Worm (Caenorhabditis elegans) whole organism, L4 larva: Measurements from ENCODE around the gene D1044.7.
A peak's percentile ranks its signal among the peaks of the same experiment; 100 is the strongest.

Experiments used
- F26F4.8 ChIP-seq: fragments of 200-800 bp; sonication (Bioruptor generic); conservative IDR thresholded peaks from 2 replicates; pipeline ENCODE4 v1.3.6; 2022; ENCODE audit warnings: missing genetic modification characterization, missing compliant biosample characterization
- F37D6.2 ChIP-seq: sonication (generic microtip); optimal IDR thresholded peaks from 2 replicates; lab custom pipeline; 2016; ENCODE audit warnings: mild to moderate bottlenecking, missing genetic modification characterization, missing compliant biosample characterization
- F44E2.7 ChIP-seq: fragments of 200-800 bp; sonication (Bioruptor generic); IDR thresholded peaks from 2 replicates; pipeline ENCODE4 v2.1.2; 2022; ENCODE audit warnings: missing genetic modification characterization, missing compliant biosample characterization
- ZK337.2 ChIP-seq: fragments of 200-800 bp; sonication (Bioruptor generic); IDR thresholded peaks from 2 replicates; pipeline ENCODE4 v1.3.6; 2022; ENCODE audit warnings: missing genetic modification reagents, missing genetic modification characterization, missing compliant biosample characterization
- ZK546.5 ChIP-seq, 2 experiments: sonication (generic microtip); optimal IDR thresholded peaks; 2 replicates each; lab custom pipeline; 2017; ENCODE audit warnings: missing biosample characterization in 2 of 2, missing genetic modification characterization in 2 of 2
- aha-1 ChIP-seq: fragments of 150-350 bp; peaks from one replicate; lab custom pipeline; 2014; ENCODE audit warnings: missing biosample characterization, missing genetic modification characterization
- aly-2 ChIP-seq: sonication (generic microtip); optimal IDR thresholded peaks from 2 replicates; lab custom pipeline; 2018; ENCODE audit warnings: missing biosample characterization, missing genetic modification characterization
- attf-4 ChIP-seq: sonication (generic microtip); optimal IDR thresholded peaks from 3 replicates; lab custom pipeline; 2017; ENCODE audit warnings: missing biosample characterization, missing genetic modification characterization
- ceh-28 ChIP-seq: fragments of 150-350 bp; optimal IDR thresholded peaks from 2 replicates; lab custom pipeline; 2014; ENCODE audit warnings: missing biosample characterization, missing genetic modification reagents, missing genetic modification characterization
- ceh-32 ChIP-seq: sonication (generic microtip); optimal IDR thresholded peaks from 2 replicates; lab custom pipeline; 2016; ENCODE audit warnings: mild to moderate bottlenecking, missing genetic modification characterization, missing compliant biosample characterization; ENCODE audit not compliant: poor library complexity
- ceh-82 ChIP-seq: sonication (generic microtip); optimal IDR thresholded peaks from 2 replicates; lab custom pipeline; 2017; ENCODE audit warnings: missing biosample characterization, missing genetic modification characterization
- ces-1 ChIP-seq: fragments of 150-350 bp; sonication (generic microtip); optimal IDR thresholded peaks from 4 replicates; lab custom pipeline; 2014; ENCODE audit warnings: missing biosample characterization, missing genetic modification reagents, missing genetic modification characterization
- daf-16 ChIP-seq, 3 experiments: sonication (generic microtip); optimal IDR thresholded peaks; 2 replicates each; lab custom pipeline; 2016 to 2017; ENCODE audit warnings: missing genetic modification characterization in 3 of 3, missing genetic modification reagents in 3 of 3, mild to moderate bottlenecking in 2 of 3, missing compliant biosample characterization in 2 of 3, missing biosample characterization in 1 of 3, moderate library complexity in 1 of 3
- daf-19 ChIP-seq: fragments of 200-800 bp; sonication (Bioruptor generic); conservative IDR thresholded peaks from 2 replicates; pipeline ENCODE4 v1.3.6; 2022; ENCODE audit warnings: missing genetic modification characterization, missing compliant biosample characterization
- dmd-6 ChIP-seq: fragments of 200-800 bp; sonication (Bioruptor generic); IDR thresholded peaks from 2 replicates; pipeline ENCODE4 v1.3.6; 2022; ENCODE audit warnings: missing genetic modification reagents, missing genetic modification characterization, missing compliant biosample characterization
- dpl-1 ChIP-seq: fragments of 150-350 bp; optimal IDR thresholded peaks from 2 replicates; lab custom pipeline; 2014; ENCODE audit warnings: missing biosample characterization, missing genetic modification reagents, missing genetic modification characterization
- duxl-1 ChIP-seq: sonication (generic microtip); optimal IDR thresholded peaks from 2 replicates; lab custom pipeline; 2016; ENCODE audit warnings: mild to moderate bottlenecking, missing genetic modification characterization, moderate library complexity, missing compliant biosample characterization; ENCODE audit not compliant: poor library complexity
- dve-1 ChIP-seq: sonication (generic microtip); optimal IDR thresholded peaks from 2 replicates; lab custom pipeline; 2017; ENCODE audit warnings: antibody characterized with exemption, mild to moderate bottlenecking, missing genetic modification characterization, missing compliant biosample characterization; ENCODE audit not compliant: insufficient read depth
- egl-43 ChIP-seq: fragments of 200-800 bp; sonication (Bioruptor generic); IDR thresholded peaks from 2 replicates; pipeline ENCODE4 v1.3.6; 2022; ENCODE audit warnings: missing genetic modification reagents, missing genetic modification characterization, missing compliant biosample characterization
- hlh-11 ChIP-seq: fragments of 200-800 bp; sonication (Bioruptor generic); optimal IDR thresholded peaks from 2 replicates; lab custom pipeline; 2018; ENCODE audit warnings: mild to moderate bottlenecking, missing genetic modification characterization, missing compliant biosample characterization
- hmg-1.1 ChIP-seq: fragments of 200-800 bp; sonication (Bioruptor generic); IDR thresholded peaks from 2 replicates; pipeline ENCODE4 v1.3.6; 2022; ENCODE audit warnings: missing genetic modification reagents, missing genetic modification characterization, missing compliant biosample characterization
- lin-1 ChIP-seq: fragments of 200-800 bp; sonication (Bioruptor generic); IDR thresholded peaks from 2 replicates; pipeline ENCODE4 v1.3.6; 2022; ENCODE audit warnings: missing genetic modification reagents, missing genetic modification characterization, missing compliant biosample characterization
- lin-39 ChIP-seq: fragments of 150-350 bp; optimal IDR thresholded peaks from 2 replicates; lab custom pipeline; 2014; ENCODE audit warnings: missing biosample characterization, missing genetic modification reagents, missing genetic modification characterization
- mdt-29 ChIP-seq: fragments of 200-800 bp; sonication (Bioruptor generic); IDR thresholded peaks from 2 replicates; pipeline ENCODE4 v1.3.6; 2022; ENCODE audit warnings: missing genetic modification reagents, missing genetic modification characterization, missing compliant biosample characterization
- mes-2 ChIP-seq: sonication (generic microtip); optimal IDR thresholded peaks from 2 replicates; lab custom pipeline; 2016; ENCODE audit warnings: missing genotype, mild to moderate bottlenecking, missing genetic modification characterization, missing compliant biosample characterization; ENCODE audit not compliant: poor library complexity, severe bottlenecking
- mxl-2 ChIP-seq: fragments of 200-800 bp; sonication (Bioruptor generic); conservative IDR thresholded peaks from 2 replicates; pipeline ENCODE4 v1.3.6; 2022; ENCODE audit warnings: missing genetic modification reagents, missing genetic modification characterization, missing compliant biosample characterization
- mxl-3 ChIP-seq: fragments of 200-800 bp; sonication (Bioruptor generic); optimal IDR thresholded peaks from 2 replicates; lab custom pipeline; 2018; ENCODE audit warnings: mild to moderate bottlenecking, missing genetic modification characterization, missing compliant biosample characterization
- nhr-10 ChIP-seq: fragments of 150-350 bp; optimal IDR thresholded peaks from 2 replicates; lab custom pipeline; 2014; ENCODE audit warnings: missing biosample characterization, missing genetic modification characterization
- nhr-111 ChIP-seq: fragments of 200-800 bp; sonication (Bioruptor generic); optimal IDR thresholded peaks from 2 replicates; lab custom pipeline; 2018; ENCODE audit warnings: mild to moderate bottlenecking, missing genetic modification characterization, missing compliant biosample characterization
- nhr-237 ChIP-seq: sonication (generic microtip); optimal IDR thresholded peaks from 2 replicates; lab custom pipeline; 2017; ENCODE audit warnings: missing biosample characterization, missing genetic modification characterization
- nhr-25 ChIP-seq: sonication (generic microtip); optimal IDR thresholded peaks from 2 replicates; lab custom pipeline; 2017; ENCODE audit warnings: missing genetic modification characterization, mild to moderate bottlenecking, missing compliant biosample characterization, antibody characterized with exemption, moderate library complexity, borderline replicate concordance; ENCODE audit not compliant: insufficient read depth
- nhr-6 ChIP-seq: fragments of 150-350 bp; optimal IDR thresholded peaks from 2 replicates; lab custom pipeline; 2014; ENCODE audit warnings: missing biosample characterization, missing genetic modification characterization
- nhr-76 ChIP-seq: fragments of 150-350 bp; optimal IDR thresholded peaks from 2 replicates; lab custom pipeline; 2014; ENCODE audit warnings: missing biosample characterization, missing genetic modification characterization
- pha-4 ChIP-seq, 2 experiments: fragments of 150-350 bp in 1 of 2; fragments of 200-800 bp in 1 of 2; sonication (Bioruptor generic) in 1 of 2; IDR thresholded peaks in 1 of 2; optimal IDR thresholded peaks in 1 of 2; 2 replicates each; pipeline versions ENCODE4 v1.3.6 to Lab custom; 2014 to 2022; ENCODE audit warnings: missing genetic modification characterization in 2 of 2, missing genetic modification reagents in 2 of 2, missing biosample characterization in 1 of 2, missing compliant biosample characterization in 1 of 2
- php-3 ChIP-seq: fragments of 200-800 bp; sonication (Bioruptor generic); IDR thresholded peaks from 2 replicates; pipeline ENCODE4 v1.3.6; 2022; ENCODE audit warnings: missing genetic modification reagents, missing genetic modification characterization, missing compliant biosample characterization
- saeg-2 ChIP-seq: fragments of 200-800 bp; sonication (Bioruptor generic); IDR thresholded peaks from 2 replicates; pipeline ENCODE4 v1.3.6; 2022; ENCODE audit warnings: missing genetic modification reagents, missing genetic modification characterization, missing compliant biosample characterization
- set-16 ChIP-seq: fragments of 200-800 bp; sonication (Bioruptor generic); IDR thresholded peaks from 2 replicates; pipeline ENCODE4 v1.3.6; 2022; ENCODE audit warnings: missing genetic modification reagents, missing genetic modification characterization, missing compliant biosample characterization
- tra-1 ChIP-seq: fragments of 200-800 bp; sonication (Bioruptor generic); IDR thresholded peaks from 2 replicates; pipeline ENCODE4 v1.3.6; 2022; ENCODE audit warnings: missing genetic modification reagents, missing genetic modification characterization, missing compliant biosample characterization
- unc-130 ChIP-seq: sonication (generic microtip); optimal IDR thresholded peaks from 2 replicates; lab custom pipeline; 2016; ENCODE audit warnings: missing genetic modification reagents, missing genetic modification characterization, missing compliant biosample characterization
- unc-39 ChIP-seq: sonication (generic microtip); optimal IDR thresholded peaks from 2 replicates; lab custom pipeline; 2017; ENCODE audit warnings: missing biosample characterization, missing genetic modification characterization
- unc-62 ChIP-seq, 3 experiments: fragments of 150-350 bp in 1 of 3; sonication (generic microtip); optimal IDR thresholded peaks in 2 of 3; peaks in 1 of 3; 1 replicate in 1 of 3; 2 replicates in 2 of 3; lab custom pipeline; 2014 to 2017; ENCODE audit warnings: missing biosample characterization in 3 of 3, missing genetic modification characterization in 3 of 3, missing genetic modification reagents in 3 of 3, missing genotype in 1 of 3
- vab-7 ChIP-seq: fragments of 200-800 bp; sonication (Bioruptor generic); IDR thresholded peaks from 2 replicates; pipeline ENCODE4 v1.3.6; 2022; ENCODE audit warnings: missing genetic modification reagents, missing genetic modification characterization, missing compliant biosample characterization
- zfp-3 ChIP-seq: fragments of 200-800 bp; sonication (Bioruptor generic); conservative IDR thresholded peaks from 2 replicates; pipeline ENCODE4 v1.3.6; 2022; ENCODE audit warnings: missing genetic modification reagents, missing genetic modification characterization, missing compliant biosample characterization

Gene D1044.7

ce11 chrIII:5504725-5505473 lies 3.7 kb downstream of the D1044.7 start:
- TF ChIP-seq egl-43 (GFP tag; lab: Robert Waterston, UW) (0 out of 2 replicates have a peak, but pooled peaks have one; percentile 17), daf-16 (GFP tag; optimal IDR thresholded peaks at IDR 0.05; lab: Kevin White, UChicago) (no peak), daf-16 (tag; optimal IDR thresholded peaks at IDR 0.05; lab: Kevin White, UChicago) (peak; percentile 9), unc-62 (GFP tag; optimal IDR thresholded peaks at IDR 0.05 in 1 of 2; lab: Kevin White, UChicago) (peak in 1 of 2 experiments; percentile 88), unc-62 (tag; optimal IDR thresholded peaks at IDR 0.05; lab: Kevin White, UChicago) (no peak), set-16 (GFP tag; lab: Robert Waterston, UW) (peak; percentile 89), php-3 (GFP tag; lab: Robert Waterston, UW) (peak; percentile 19; the same call in 1 of the 2 replicates), daf-19 (peak; percentile 41; the same call in 1 of the 2 replicates), ces-1 (GFP tag; lab: Kevin White, UChicago) (no peak), duxl-1 (peak; percentile 24), vab-7 (GFP tag; lab: Robert Waterston, UW) (no peak), ceh-28 (tag; lab: Kevin White, UChicago) (no peak), pha-4 (GFP tag; IDR thresholded peaks at IDR 0.05; lab: Robert Waterston, UW) (0 out of 2 replicates have a peak, but pooled peaks have one; percentile 6), pha-4 (tag; optimal IDR thresholded peaks at IDR 0.05; lab: Kevin White, UChicago) (no peak), nhr-25 (tag; lab: Kevin White, UChicago) (no peak)

- no peak for TF ChIP-seq daf-19
- no peak for TF ChIP-seq vab-7 (GFP tag; lab: Robert Waterston, UW)
- no peak for TF ChIP-seq nhr-76 (tag; lab: Kevin White, UChicago)
- no peak for TF ChIP-seq F37D6.2
- TF ChIP-seq lin-39: no peak
- no peak for TF ChIP-seq nhr-111 (GFP tag; lab: Kevin White, UChicago)
- TF ChIP-seq tra-1 (GFP tag; lab: Robert Waterston, UW): no peak
- no peak for TF ChIP-seq daf-16 (GFP tag; optimal IDR thresholded peaks at IDR 0.05; lab: Kevin White, UChicago)
- TF ChIP-seq daf-16 (tag; optimal IDR thresholded peaks at IDR 0.05; lab: Kevin White, UChicago): peak; percentile 34
- peak; percentile 35 for TF ChIP-seq nhr-6 (tag; lab: Kevin White, UChicago)
- no peak for TF ChIP-seq nhr-237
- TF ChIP-seq dpl-1 (GFP tag; lab: Kevin White, UChicago): peak; percentile 44
- TF ChIP-seq nhr-25 (tag; lab: Kevin White, UChicago): peak; percentile 56
- TF ChIP-seq unc-130 (GFP tag; lab: Kevin White, UChicago): no peak
- peak; percentile 13; the same call in 1 of the 2 replicates for TF ChIP-seq dmd-6 (GFP tag; lab: Robert Waterston, UW)
- no peak for TF ChIP-seq saeg-2 (GFP tag; lab: Robert Waterston, UW)
- TF ChIP-seq ceh-82: no peak
- peak; percentile 36; the same call in 1 of the 2 replicates for TF ChIP-seq hmg-1.1 (GFP tag; lab: Robert Waterston, UW)
- TF ChIP-seq dve-1: peak; percentile 77
- TF ChIP-seq unc-62 (GFP tag; optimal IDR thresholded peaks at IDR 0.05 in 1 of 2; lab: Kevin White, UChicago): no peak
- no peak for TF ChIP-seq unc-62 (tag; optimal IDR thresholded peaks at IDR 0.05; lab: Kevin White, UChicago)
- no peak for TF ChIP-seq attf-4 (tag; lab: Kevin White, UChicago)
- TF ChIP-seq F44E2.7 (GFP tag; lab: Robert Waterston, UW): no peak
- no peak for TF ChIP-seq nhr-10 (tag; lab: Kevin White, UChicago)
- 0 out of 2 replicates have a peak, but pooled peaks have one; percentile 7 for TF ChIP-seq zfp-3
- no peak for TF ChIP-seq F26F4.8 (GFP tag; lab: Robert Waterston, UW)
- TF ChIP-seq mdt-29: no peak
- peak; percentile 66 for TF ChIP-seq hlh-11
- no peak for TF ChIP-seq ZK337.2
- no peak for TF ChIP-seq mxl-2 (GFP tag; lab: Robert Waterston, UW)
- peak; percentile 46 for TF ChIP-seq mes-2 (tag; lab: Kevin White, UChicago)
- no peak for TF ChIP-seq ZK546.5 (tag; optimal IDR thresholded peaks at IDR 0.05; lab: Kevin White, UChicago)
- TF ChIP-seq aha-1 (tag; lab: Kevin White, UChicago): peak; percentile 54
- TF ChIP-seq mxl-3: peak; percentile 35
- TF ChIP-seq lin-1 (GFP tag; lab: Robert Waterston, UW): peak; percentile 50; the same call in 1 of the 2 replicates
- TF ChIP-seq unc-39 (tag; lab: Kevin White, UChicago): no peak
- no peak for TF ChIP-seq aly-2 (tag; lab: Kevin White, UChicago)
- TF ChIP-seq ceh-32: no peak
Observed at ce11 chrIII:5504164-5504563, 4.4 kb downstream of the D1044.7 start.
